Fruit fly (Drosophila melanogaster) whole organism, wandering third instar larva: ENCODE results near the gene Psa.

Source experiments
- Abd-B ChIP-seq: fragments of >200 bp; optimal IDR thresholded peaks from 2 replicates; lab custom pipeline; 2017; ENCODE audit warnings: missing biosample characterization, missing genetic modification characterization
- CG32264 ChIP-seq: fragments of 200-800 bp; sonication (Bioruptor generic); optimal IDR thresholded peaks from 2 replicates; lab custom pipeline; 2016; ENCODE audit warnings: missing biosample characterization, missing genetic modification characterization
- CG9705 ChIP-seq: fragments of 200-800 bp; sonication (Bioruptor generic); optimal IDR thresholded peaks from 2 replicates; lab custom pipeline; 2018; ENCODE audit warnings: missing biosample characterization, mild to moderate bottlenecking, missing genetic modification characterization
- CrebA ChIP-seq: fragments of 200-800 bp; sonication (Bioruptor generic); optimal IDR thresholded peaks from 2 replicates; lab custom pipeline; 2016; ENCODE audit warnings: missing biosample characterization, mild to moderate bottlenecking, missing genetic modification characterization, borderline replicate concordance
- Dfd ChIP-seq: fragments of >200 bp; optimal IDR thresholded peaks from 2 replicates; lab custom pipeline; 2017; ENCODE audit warnings: missing biosample characterization, missing genetic modification characterization
- Dif ChIP-seq: fragments of 200-275, 200-300 bp; sonication (Bioruptor generic); optimal IDR thresholded peaks from 2 replicates; lab custom pipeline; 2018; ENCODE audit warnings: missing biosample characterization, missing genetic modification characterization; ENCODE audit not compliant: partially characterized antibody
- GATAd ChIP-seq: sonication (Bioruptor generic); optimal IDR thresholded peaks from 2 replicates; lab custom pipeline; 2016; ENCODE audit warnings: missing biosample characterization, missing genetic modification characterization
- HLH106 ChIP-seq: fragments of 200-800 bp; optimal IDR thresholded peaks from 3 replicates; lab custom pipeline; 2019; ENCODE audit warnings: missing biosample characterization, mild to moderate bottlenecking, missing genetic modification characterization, moderate library complexity
- Hnf4 ChIP-seq: fragments of 200-800 bp; sonication (Bioruptor generic); optimal IDR thresholded peaks from 2 replicates; lab custom pipeline; 2016; ENCODE audit warnings: missing biosample characterization, mild to moderate bottlenecking, missing genetic modification characterization
- Hr78 ChIP-seq: fragments of >200 bp; optimal IDR thresholded peaks from 2 replicates; lab custom pipeline; 2017; ENCODE audit warnings: missing biosample characterization, missing genetic modification characterization
- Hr83 ChIP-seq: fragments of 200-300 bp; sonication (Bioruptor generic); optimal IDR thresholded peaks from 2 replicates; lab custom pipeline; 2016; ENCODE audit warnings: missing biosample characterization, mild to moderate bottlenecking, missing genetic modification characterization, moderate library complexity; ENCODE audit not compliant: poor library complexity, severe bottlenecking
- Jra ChIP-seq: sonication (Bioruptor generic); optimal IDR thresholded peaks from 2 replicates; lab custom pipeline; 2016; ENCODE audit warnings: missing biosample characterization, missing genetic modification characterization
- Mio ChIP-seq: sonication (Bioruptor generic); optimal IDR thresholded peaks from 2 replicates; lab custom pipeline; 2016; ENCODE audit warnings: missing biosample characterization, missing genetic modification characterization
- Myc ChIP-seq: fragments of >200 bp; optimal IDR thresholded peaks from 2 replicates; lab custom pipeline; 2017
- N ChIP-seq: fragments of >200 bp; optimal IDR thresholded peaks from 2 replicates; lab custom pipeline; 2018; ENCODE audit warnings: missing biosample characterization, missing external identifiers, missing genetic modification characterization
- OdsH ChIP-seq: fragments of 200-800 bp; sonication (Bioruptor generic); optimal IDR thresholded peaks from 2 replicates; lab custom pipeline; 2016; ENCODE audit warnings: missing biosample characterization, mild to moderate bottlenecking, missing genetic modification characterization
- Rel ChIP-seq, 2 experiments: fragments of 200-800 bp; sonication (Bioruptor generic) in 1 of 2; optimal IDR thresholded peaks; 2 replicates in 1 of 2; 3 replicates in 1 of 2; lab custom pipeline; 2016 to 2019; ENCODE audit warnings: mild to moderate bottlenecking in 2 of 2, missing biosample characterization in 2 of 2, missing genetic modification characterization in 2 of 2, moderate library complexity in 1 of 2
- Sp1 ChIP-seq: fragments of 200-800 bp; sonication (Bioruptor generic); optimal IDR thresholded peaks from 3 replicates; lab custom pipeline; 2019; ENCODE audit warnings: missing biosample characterization, mild to moderate bottlenecking, missing genetic modification characterization, moderate library complexity
- Vsx2 ChIP-seq: fragments of 200-300, 225-300 bp; sonication (Bioruptor generic); optimal IDR thresholded peaks from 2 replicates; lab custom pipeline; 2018; ENCODE audit warnings: missing biosample characterization, missing genetic modification characterization; ENCODE audit not compliant: partially characterized antibody
- br ChIP-seq: fragments of 200-800 bp; sonication (Bioruptor generic); optimal IDR thresholded peaks from 2 replicates; lab custom pipeline; 2016; ENCODE audit warnings: missing biosample characterization, missing genetic modification characterization
- brk ChIP-seq: fragments of 200-800 bp; sonication (Bioruptor generic); optimal IDR thresholded peaks from 2 replicates; lab custom pipeline; 2016; ENCODE audit warnings: missing biosample characterization, mild to moderate bottlenecking, missing genetic modification characterization
- dl ChIP-seq, 2 experiments: fragments of 175-275, 200-275 bp in 1 of 2; fragments of 200-275 bp in 1 of 2; sonication (Bioruptor generic); optimal IDR thresholded peaks; lab custom pipeline; 2018; ENCODE audit warnings: mild to moderate bottlenecking in 2 of 2, missing biosample characterization in 2 of 2, missing genetic modification characterization in 2 of 2, moderate library complexity in 2 of 2; ENCODE audit not compliant: partially characterized antibody in 2 of 2, insufficient read depth in 1 of 2
- dmrt93B ChIP-seq: fragments of 200-800 bp; sonication (Bioruptor generic); optimal IDR thresholded peaks from 2 replicates; lab custom pipeline; 2018; ENCODE audit warnings: missing biosample characterization, mild to moderate bottlenecking, missing genetic modification characterization
- dsf ChIP-seq: sonication (Bioruptor generic); optimal IDR thresholded peaks from 2 replicates; lab custom pipeline; 2016; ENCODE audit warnings: missing biosample characterization, missing genetic modification characterization, borderline replicate concordance
- foxo ChIP-seq, 2 experiments: fragments of 200-800 bp; sonication (Bioruptor generic); optimal IDR thresholded peaks; 2 replicates in 1 of 2; 3 replicates in 1 of 2; lab custom pipeline; 2016 to 2017; ENCODE audit warnings: missing biosample characterization in 2 of 2, missing genetic modification characterization in 2 of 2
- fru ChIP-seq: fragments of 200-800 bp; sonication (Bioruptor generic); optimal IDR thresholded peaks from 3 replicates; lab custom pipeline; 2016; ENCODE audit warnings: missing biosample characterization, mild to moderate bottlenecking, missing genetic modification characterization
- h ChIP-seq: fragments of 200-800 bp; sonication (Bioruptor generic); optimal IDR thresholded peaks from 3 replicates; lab custom pipeline; 2016; ENCODE audit warnings: missing biosample characterization, mild to moderate bottlenecking, missing genetic modification characterization
- jim ChIP-seq: fragments of 175-275, 200-325 bp; sonication (Bioruptor generic); optimal IDR thresholded peaks from 2 replicates; lab custom pipeline; 2016; ENCODE audit warnings: missing biosample characterization, mild to moderate bottlenecking, missing genetic modification characterization
- lola ChIP-seq: fragments of >200 bp; optimal IDR thresholded peaks from 2 replicates; lab custom pipeline; 2017; ENCODE audit warnings: missing biosample characterization, missing genetic modification characterization
- pan ChIP-seq: fragments of >200 bp; optimal IDR thresholded peaks from 2 replicates; lab custom pipeline; 2017
- psq ChIP-seq: fragments of 200-800 bp; sonication (Bioruptor generic); optimal IDR thresholded peaks from 3 replicates; lab custom pipeline; 2017; ENCODE audit warnings: missing biosample characterization, mild to moderate bottlenecking, missing genetic modification characterization, moderate library complexity
- rgr ChIP-seq: fragments of 200-800 bp; sonication (Bioruptor generic); optimal IDR thresholded peaks from 3 replicates; lab custom pipeline; 2016; ENCODE audit warnings: missing biosample characterization, mild to moderate bottlenecking, missing genetic modification characterization
- sage ChIP-seq: fragments of 200-800 bp; sonication (Bioruptor generic); optimal IDR thresholded peaks from 2 replicates; lab custom pipeline; 2016; ENCODE audit warnings: missing biosample characterization, mild to moderate bottlenecking, missing genetic modification characterization
- sv ChIP-seq: fragments of 200-800 bp; sonication (Bioruptor generic); optimal IDR thresholded peaks from 3 replicates; lab custom pipeline; 2016; ENCODE audit warnings: missing biosample characterization, missing genetic modification characterization
- tai ChIP-seq: sonication (Bioruptor generic); optimal IDR thresholded peaks from 2 replicates; lab custom pipeline; 2016; ENCODE audit warnings: missing biosample characterization, missing genetic modification characterization
- usp ChIP-seq: fragments of >200 bp; optimal IDR thresholded peaks from 2 replicates; lab custom pipeline; 2017; ENCODE audit warnings: missing biosample characterization, missing genetic modification characterization
- woc ChIP-seq: sonication (Bioruptor generic); optimal IDR thresholded peaks from 2 replicates; lab custom pipeline; 2016; ENCODE audit warnings: missing biosample characterization, mild to moderate bottlenecking, missing genetic modification characterization

Gene Psa

DNA sequence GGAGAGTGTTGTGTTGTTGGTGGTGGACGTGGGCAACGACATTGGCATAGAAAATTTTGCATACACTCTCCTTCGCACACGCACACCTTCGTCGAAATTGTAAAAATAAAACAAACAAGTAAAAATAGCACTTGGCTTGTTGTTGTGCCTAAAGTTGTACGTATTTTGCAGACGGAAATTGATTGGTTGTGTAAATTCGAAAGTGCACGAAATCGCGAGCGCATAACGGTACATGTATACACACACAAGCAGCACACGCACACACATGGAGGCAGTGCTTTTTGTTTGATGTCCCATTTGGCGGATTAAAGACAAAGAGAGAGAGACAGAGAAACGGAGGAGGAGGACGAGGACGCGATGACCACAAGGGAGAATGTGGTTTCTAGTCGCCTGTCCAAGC lies 34.7 kb downstream of the Psa start:
- TF ChIP-seq Myc (lab: Kevin White, UChicago) (no peak), Rel (GFP tag; optimal IDR thresholded peaks at IDR 0.05; lab: Kevin White, UChicago) (no peak), Rel (tag; optimal IDR thresholded peaks at IDR 0.05; lab: Kevin White, UChicago) (no peak), psq (GFP tag; lab: Kevin White, UChicago) (no peak), Hr83 (GFP tag; lab: Kevin White, UChicago) (no peak)

DNA sequence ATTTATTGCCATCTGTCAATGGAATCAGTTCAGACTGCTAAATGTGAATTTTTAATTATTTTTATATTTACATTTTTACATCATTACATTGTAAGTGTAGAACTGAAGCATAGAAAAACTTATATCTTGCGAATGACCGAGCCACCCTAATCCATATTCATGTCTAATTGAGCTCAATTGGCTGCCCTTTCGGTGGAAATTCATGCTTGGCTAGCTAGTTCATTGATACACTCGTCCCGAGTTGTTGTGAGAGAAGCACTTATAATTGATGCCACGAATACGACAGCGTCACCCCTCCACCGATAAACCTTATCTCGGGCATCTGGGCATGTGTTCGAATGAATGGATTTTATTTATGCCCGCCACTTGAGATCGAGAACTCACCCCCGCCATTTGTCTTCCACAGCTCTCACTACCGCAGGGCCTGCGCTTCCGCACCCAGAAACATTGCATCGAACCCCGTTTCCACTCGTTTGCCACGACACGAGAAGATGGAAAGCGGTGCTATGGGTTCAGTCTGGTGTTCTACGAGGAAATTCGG lies 35.7 kb downstream of the Psa start:
- TF ChIP-seq Myc (lab: Kevin White, UChicago) = no peak
- TF ChIP-seq Sp1 = no peak
- TF ChIP-seq tai = no peak
- no peak for TF ChIP-seq rgr (GFP tag; lab: Kevin White, UChicago)
- no peak for TF ChIP-seq fru (GFP tag; lab: Kevin White, UChicago)
- TF ChIP-seq lola (GFP tag; lab: Kevin White, UChicago) = no peak
- TF ChIP-seq jim (GFP tag; lab: Kevin White, UChicago) = no peak
- no peak for TF ChIP-seq HLH106
- no peak for TF ChIP-seq h
- TF ChIP-seq, all 38 proteins: peak for 0

DNA sequence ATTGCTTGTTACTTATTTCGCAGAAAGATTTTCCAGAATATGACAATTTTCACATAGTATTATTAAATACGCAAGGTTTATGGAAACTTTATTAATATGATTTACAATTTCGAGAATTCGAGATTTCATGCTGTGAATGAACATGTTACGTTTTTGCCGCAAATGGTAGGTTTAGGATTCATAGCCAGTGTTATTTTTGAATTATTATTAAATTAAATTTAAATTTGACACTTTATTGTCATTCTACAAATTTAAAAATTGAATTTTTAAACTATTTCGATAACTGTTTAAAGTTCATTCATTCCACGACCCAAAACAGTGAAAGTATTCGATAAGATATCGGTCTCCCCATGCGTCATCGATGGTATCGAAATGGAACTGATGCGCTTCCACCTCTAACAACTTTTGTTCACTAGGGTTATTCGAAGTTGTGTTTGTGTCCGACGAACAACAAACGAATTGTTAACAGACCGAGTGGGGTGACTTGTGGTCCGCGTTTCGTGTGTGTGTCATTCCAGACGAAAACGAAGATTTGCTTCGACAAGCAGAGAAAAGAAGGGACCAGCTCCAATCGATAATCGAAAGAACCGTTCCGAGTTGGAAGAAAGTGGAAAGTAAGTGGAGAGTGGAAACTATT lies 43.2 kb downstream of the Psa start, which contains the start of the genes CG32313 and Pcyt1:
Gene CG32313 (minus strand): TSS at position 51 of the 637 bp plus-strand sequence.
Gene Pcyt1 (plus strand): TSS at position 400 of the 637 bp plus-strand sequence.
- peak; percentile 31 for TF ChIP-seq Hr83 (GFP tag; lab: Kevin White, UChicago)
- TF ChIP-seq CG32264 (GFP tag; lab: Kevin White, UChicago) = no peak
- TF ChIP-seq dsf (GFP tag; lab: Kevin White, UChicago) = no peak
- peak; percentile 33 for TF ChIP-seq br
- TF ChIP-seq Hnf4 = no peak
- TF ChIP-seq CG9705 (GFP tag; lab: Kevin White, UChicago) = no peak
- TF ChIP-seq Jra = peak; percentile 13
- no peak for TF ChIP-seq h
- peak; percentile 27 for TF ChIP-seq Sp1
- TF ChIP-seq pan = no peak
- TF ChIP-seq foxo (GFP tag; optimal IDR thresholded peaks at IDR 0.05; lab: Kevin White, UChicago) = peak in 1 of 2 experiments; percentile 6
- TF ChIP-seq dmrt93B = no peak
- peak; percentile 81 for TF ChIP-seq Dif (GFP tag; lab: Kevin White, UChicago)

DNA sequence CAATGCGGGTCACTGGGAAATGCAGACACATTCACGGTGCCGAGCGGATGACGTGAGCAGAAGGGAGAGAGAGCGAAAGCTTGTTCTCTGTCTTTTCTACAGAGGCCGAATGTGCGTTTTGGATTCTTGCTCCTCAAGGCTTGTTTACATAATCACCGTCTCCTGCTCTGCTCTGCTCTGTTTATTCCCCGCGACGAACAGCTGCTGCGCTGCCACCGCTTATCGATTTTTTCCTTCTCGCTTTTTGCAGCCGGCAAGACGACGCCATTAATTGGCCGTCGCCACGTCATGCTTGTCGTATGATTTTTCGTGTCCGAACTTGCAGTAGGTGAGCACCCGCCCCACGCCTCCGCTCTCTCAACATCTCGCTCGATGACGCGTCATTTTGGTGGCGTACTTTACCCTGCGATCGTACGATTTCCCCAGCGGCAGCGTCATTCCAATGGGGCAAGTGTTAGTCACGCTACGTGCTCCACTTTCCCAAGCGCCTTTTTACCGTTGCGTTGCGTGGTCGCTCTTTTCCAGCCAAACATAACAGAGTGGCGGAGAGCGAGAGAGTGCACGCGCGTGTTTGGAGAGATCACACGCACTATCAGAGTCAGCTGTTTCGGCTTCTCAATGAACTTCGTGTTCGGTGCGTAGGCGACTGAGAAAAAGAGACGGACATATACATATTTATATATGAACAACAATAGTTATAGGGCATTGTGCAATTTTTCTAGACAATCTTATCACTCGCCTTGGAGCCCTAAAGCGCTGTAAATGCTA lies 43.9 kb downstream of the Psa start:
- TF ChIP-seq pan = no peak
- TF ChIP-seq OdsH = peak; percentile 49
- no peak for TF ChIP-seq sv (GFP tag; lab: Kevin White, UChicago)
- TF ChIP-seq Sp1 = no peak
- TF ChIP-seq dl (GFP tag; optimal IDR thresholded peaks at IDR 0.05; lab: Kevin White, UChicago; ENCODE audit: insufficient read depth in 1 of 2, partially characterized antibody in 2 of 2) = no peak
- TF ChIP-seq Vsx2 = peak; percentile 87
- TF ChIP-seq br = no peak
- TF ChIP-seq Hr83 (GFP tag; lab: Kevin White, UChicago) = peak; percentile 68
- TF ChIP-seq rgr (GFP tag; lab: Kevin White, UChicago) = peak; percentile 4
- TF ChIP-seq usp = no peak
- TF ChIP-seq Dif (GFP tag; lab: Kevin White, UChicago) = peak; percentile 17
- TF ChIP-seq CG9705 (GFP tag; lab: Kevin White, UChicago) = no peak
- TF ChIP-seq Myc (lab: Kevin White, UChicago) = no peak
- TF ChIP-seq Hnf4 = peak; percentile 35
- no peak for TF ChIP-seq tai
- TF ChIP-seq Abd-B = no peak
- no peak for TF ChIP-seq N (GFP tag; lab: Kevin White, UChicago)
- peak; percentile 41 for TF ChIP-seq HLH106
- no peak for TF ChIP-seq Hr78 (GFP tag; lab: Kevin White, UChicago)
- TF ChIP-seq h = peak; percentile 11
- no peak for TF ChIP-seq sage (GFP tag; lab: Kevin White, UChicago)
- no peak for TF ChIP-seq dmrt93B
- peak; percentile 39 for TF ChIP-seq psq (GFP tag; lab: Kevin White, UChicago)
- TF ChIP-seq Dfd (GFP tag; lab: Kevin White, UChicago) = no peak
- TF ChIP-seq foxo (GFP tag; optimal IDR thresholded peaks at IDR 0.05; lab: Kevin White, UChicago) = peak in 1 of 2 experiments; percentile 36
- no peak for TF ChIP-seq lola (GFP tag; lab: Kevin White, UChicago)
- TF ChIP-seq Jra = peak; percentile 70
- no peak for TF ChIP-seq Rel (GFP tag; optimal IDR thresholded peaks at IDR 0.05; lab: Kevin White, UChicago)
- peak; percentile 66 for TF ChIP-seq Rel (tag; optimal IDR thresholded peaks at IDR 0.05; lab: Kevin White, UChicago)
- TF ChIP-seq fru (GFP tag; lab: Kevin White, UChicago) = peak; percentile 31
- no peak for TF ChIP-seq Mio (GFP tag; lab: Kevin White, UChicago)
- TF ChIP-seq CG32264 (GFP tag; lab: Kevin White, UChicago) = no peak
- no peak for TF ChIP-seq brk
- TF ChIP-seq GATAd (GFP tag; lab: Kevin White, UChicago) = no peak
- no peak for TF ChIP-seq jim (GFP tag; lab: Kevin White, UChicago)
- no peak for TF ChIP-seq CrebA (GFP tag; lab: Kevin White, UChicago)
- no peak for TF ChIP-seq woc (GFP tag; lab: Kevin White, UChicago)
